Worm (Caenorhabditis elegans) whole organism, mixed stage, embryonic: ENCODE data around the gene str-134.

ENCODE experiments used
- M03D4.4 ChIP-seq: sonication (generic microtip); optimal IDR thresholded peaks from 2 replicates; lab custom pipeline; 2017; ENCODE audit warnings: mild to moderate bottlenecking, missing genetic modification characterization, missing compliant biosample characterization
- bed-3 ChIP-seq: fragments of 200-800 bp; sonication (Bioruptor generic); optimal IDR thresholded peaks from 3 replicates; lab custom pipeline; 2018; ENCODE audit warnings: mild to moderate bottlenecking, missing genetic modification characterization, moderate library complexity, missing compliant biosample characterization
- ceh-39 ChIP-seq: fragments of 150-350 bp; optimal IDR thresholded peaks from 2 replicates; lab custom pipeline; 2014; ENCODE audit warnings: missing biosample characterization, missing genetic modification characterization
- ceh-43 ChIP-seq: fragments of 200-800 bp; sonication (Bioruptor generic); optimal IDR thresholded peaks from 2 replicates; lab custom pipeline; 2018; ENCODE audit warnings: mild to moderate bottlenecking, missing genetic modification characterization, moderate library complexity, missing compliant biosample characterization
- cnd-1 ChIP-seq: fragments of 200-800 bp; sonication (Bioruptor generic); optimal IDR thresholded peaks from 2 replicates; lab custom pipeline; 2018; ENCODE audit warnings: mild to moderate bottlenecking, missing genetic modification characterization, missing compliant biosample characterization
- drap-1 ChIP-seq: fragments of 200-800 bp; sonication (Bioruptor generic); optimal IDR thresholded peaks from 3 replicates; lab custom pipeline; 2018; ENCODE audit warnings: mild to moderate bottlenecking, missing genetic modification characterization, missing compliant biosample characterization
- elt-1 ChIP-seq: sonication (generic microtip); optimal IDR thresholded peaks from 2 replicates; lab custom pipeline; 2017; ENCODE audit warnings: missing genetic modification characterization, mild to moderate bottlenecking, missing compliant biosample characterization, antibody characterized with exemption, moderate library complexity, borderline replicate concordance; ENCODE audit not compliant: insufficient read depth
- elt-3 ChIP-seq: fragments of 150-350 bp; optimal IDR thresholded peaks from 2 replicates; lab custom pipeline; 2014; ENCODE audit warnings: missing biosample characterization, missing genetic modification characterization
- flh-1 ChIP-seq: fragments of 200-800 bp; sonication (Bioruptor generic); optimal IDR thresholded peaks from 2 replicates; lab custom pipeline; 2018; ENCODE audit warnings: mild to moderate bottlenecking, missing genetic modification characterization, moderate library complexity, missing compliant biosample characterization
- ham-2 ChIP-seq: fragments of 200-800 bp; sonication (Bioruptor generic); optimal IDR thresholded peaks from 2 replicates; lab custom pipeline; 2018; ENCODE audit warnings: mild to moderate bottlenecking, missing genetic modification characterization, missing compliant biosample characterization
- hlh-1 ChIP-seq: fragments of 150-350 bp; optimal IDR thresholded peaks from 2 replicates; lab custom pipeline; 2014; ENCODE audit warnings: missing biosample characterization, missing genetic modification reagents, missing genetic modification characterization
- lin-13 ChIP-seq: fragments of 150-350 bp; optimal IDR thresholded peaks from 2 replicates; lab custom pipeline; 2014; ENCODE audit warnings: missing biosample characterization, missing genetic modification characterization
- lin-32 ChIP-seq: fragments of 200-800 bp; sonication (Bioruptor generic); optimal IDR thresholded peaks from 2 replicates; lab custom pipeline; 2018; ENCODE audit warnings: mild to moderate bottlenecking, missing genetic modification characterization, missing compliant biosample characterization
- lsy-2 ChIP-seq: fragments of 150-350 bp; optimal IDR thresholded peaks from 2 replicates; lab custom pipeline; 2014; ENCODE audit warnings: missing biosample characterization, missing genetic modification characterization
- mab-5 ChIP-seq: fragments of 150-350 bp; optimal IDR thresholded peaks from 2 replicates; lab custom pipeline; 2014; ENCODE audit warnings: missing biosample characterization, missing genetic modification characterization
- mep-1 ChIP-seq: fragments of 150-350 bp; optimal IDR thresholded peaks from 2 replicates; lab custom pipeline; 2017; ENCODE audit warnings: missing biosample characterization, missing genetic modification reagents, missing genetic modification characterization, inconsistent platforms
- mls-2 ChIP-seq: sonication (generic microtip); optimal IDR thresholded peaks from 2 replicates; lab custom pipeline; 2016; ENCODE audit warnings: mild to moderate bottlenecking, missing genetic modification characterization, moderate library complexity, missing compliant biosample characterization
- nhr-12 ChIP-seq: fragments of 150-350 bp; optimal IDR thresholded peaks from 2 replicates; lab custom pipeline; 2014; ENCODE audit warnings: missing biosample characterization, missing genetic modification characterization
- nhr-2 ChIP-seq: fragments of 150-350 bp; optimal IDR thresholded peaks from 2 replicates; lab custom pipeline; 2014; ENCODE audit warnings: missing biosample characterization, missing genetic modification characterization
- nhr-28 ChIP-seq: fragments of 150-350 bp; optimal IDR thresholded peaks from 2 replicates; lab custom pipeline; 2014; ENCODE audit warnings: missing biosample characterization, missing genetic modification characterization
- nhr-76 ChIP-seq: sonication (generic microtip); optimal IDR thresholded peaks from 2 replicates; lab custom pipeline; 2017; ENCODE audit warnings: missing biosample characterization, missing genetic modification characterization
- pha-4 ChIP-seq: fragments of 150-350 bp; optimal IDR thresholded peaks from 2 replicates; lab custom pipeline; 2018; ENCODE audit warnings: missing biosample characterization, missing genetic modification reagents, missing genetic modification characterization
- snpc-4 ChIP-seq: fragments of 150-350 bp; optimal IDR thresholded peaks from 2 replicates; lab custom pipeline; 2014; ENCODE audit warnings: missing biosample characterization, missing genetic modification characterization
- sptf-1 ChIP-seq: sonication (generic microtip); optimal IDR thresholded peaks from 2 replicates; lab custom pipeline; 2017; ENCODE audit warnings: mild to moderate bottlenecking, missing genetic modification characterization, moderate library complexity, missing compliant biosample characterization
- tbx-8 ChIP-seq: fragments of 200-800 bp; sonication (Bioruptor generic); optimal IDR thresholded peaks from 2 replicates; lab custom pipeline; 2018; ENCODE audit warnings: mild to moderate bottlenecking, missing genetic modification characterization, moderate library complexity, missing compliant biosample characterization
- unc-120 ChIP-seq: sonication (generic microtip); optimal IDR thresholded peaks from 2 replicates; lab custom pipeline; 2017; ENCODE audit warnings: missing genetic modification characterization, missing compliant biosample characterization; ENCODE audit not compliant: poor library complexity, severe bottlenecking
- unc-39 ChIP-seq: fragments of 150-350 bp; optimal IDR thresholded peaks from 2 replicates; lab custom pipeline; 2014; ENCODE audit warnings: missing biosample characterization, missing genetic modification characterization
- unc-62 ChIP-seq: fragments of 150-350 bp; optimal IDR thresholded peaks from 2 replicates; lab custom pipeline; 2014; ENCODE audit warnings: missing biosample characterization, missing genetic modification reagents, missing genetic modification characterization
- zip-8 ChIP-seq: fragments of 150-350 bp; optimal IDR thresholded peaks from 2 replicates; lab custom pipeline; 2014; ENCODE audit warnings: missing biosample characterization, missing genetic modification characterization
- ztf-11 ChIP-seq: fragments of 150-350 bp; optimal IDR thresholded peaks from 2 replicates; lab custom pipeline; 2014; ENCODE audit warnings: missing biosample characterization, missing genetic modification characterization

The str-134 gene

DNA sequence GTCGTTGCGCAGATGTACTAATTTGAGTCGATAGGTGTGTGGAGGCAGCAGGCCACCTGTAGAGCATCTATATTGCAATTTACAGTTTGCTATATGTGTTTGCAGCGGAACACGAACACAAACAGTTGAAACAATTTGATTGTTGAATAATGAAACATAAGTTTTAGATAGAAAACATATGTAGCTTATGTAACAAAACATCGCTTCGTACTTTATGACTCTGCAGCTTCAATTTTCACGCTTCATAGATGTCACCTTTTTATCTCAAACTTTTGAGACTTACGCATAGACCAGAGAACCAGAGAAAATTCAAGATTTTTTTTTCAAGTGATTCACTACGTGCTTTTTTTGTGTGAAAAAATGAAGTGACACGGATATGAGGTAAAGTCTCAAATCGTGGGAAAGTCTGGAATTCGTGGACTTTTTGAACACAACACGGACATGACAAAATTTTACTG, 19.5 kb upstream of the str-134 start, which contains the start of gene fbxb-72:
Gene fbxb-72, minus strand, starts transcription at position 58 of the 458 bp plus-strand sequence.
- TF ChIP-seq hlh-1 (tag; lab: Kevin White, UChicago) = peak; percentile 9
- TF ChIP-seq sptf-1 = peak; percentile 18
- TF ChIP-seq ceh-39 (tag; lab: Kevin White, UChicago) = peak; percentile 44
- TF ChIP-seq bed-3 = no peak

DNA sequence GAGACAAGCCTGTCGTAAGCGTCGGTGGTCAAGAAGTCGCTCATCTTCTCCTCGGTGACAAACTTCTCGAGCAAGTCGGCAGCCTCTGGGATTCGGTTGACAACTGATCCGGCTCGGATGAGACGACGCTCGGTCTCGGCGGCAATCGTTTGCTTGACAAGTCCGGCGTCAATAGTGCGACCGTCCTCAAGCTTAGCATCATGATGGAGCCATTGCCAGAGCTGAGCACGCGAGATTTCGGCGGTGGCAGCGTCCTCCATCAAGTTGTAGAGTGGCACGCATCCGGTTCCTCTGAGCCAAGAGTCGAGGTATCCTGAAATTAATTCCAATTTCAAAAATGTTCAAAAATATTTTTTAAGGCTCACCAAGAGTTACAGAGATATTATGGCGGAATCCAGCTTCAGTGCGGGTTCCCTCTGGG, 19.0 kb upstream of the str-134 start:
- TF ChIP-seq cnd-1 (tag; lab: Kevin White, UChicago) (no peak), hlh-1 (tag; lab: Kevin White, UChicago) (no peak), ceh-39 (tag; lab: Kevin White, UChicago) (no peak), nhr-2 (tag; lab: Kevin White, UChicago) (no peak), mab-5 (tag; lab: Kevin White, UChicago) (no peak), nhr-76 (tag; lab: Kevin White, UChicago) (no peak), zip-8 (tag; lab: Kevin White, UChicago) (no peak), M03D4.4 (tag; lab: Kevin White, UChicago) (no peak), pha-4 (no peak), mep-1 (no peak), ham-2 (GFP tag; lab: Kevin White, UChicago) (no peak), elt-1 (no peak), nhr-28 (tag; lab: Kevin White, UChicago) (no peak), unc-62 (GFP tag; lab: Kevin White, UChicago) (no peak), unc-39 (tag; lab: Kevin White, UChicago) (no peak), sptf-1 (no peak), bed-3 (no peak), ceh-43 (GFP tag; lab: Kevin White, UChicago) (no peak), nhr-12 (tag; lab: Kevin White, UChicago) (no peak)

DNA sequence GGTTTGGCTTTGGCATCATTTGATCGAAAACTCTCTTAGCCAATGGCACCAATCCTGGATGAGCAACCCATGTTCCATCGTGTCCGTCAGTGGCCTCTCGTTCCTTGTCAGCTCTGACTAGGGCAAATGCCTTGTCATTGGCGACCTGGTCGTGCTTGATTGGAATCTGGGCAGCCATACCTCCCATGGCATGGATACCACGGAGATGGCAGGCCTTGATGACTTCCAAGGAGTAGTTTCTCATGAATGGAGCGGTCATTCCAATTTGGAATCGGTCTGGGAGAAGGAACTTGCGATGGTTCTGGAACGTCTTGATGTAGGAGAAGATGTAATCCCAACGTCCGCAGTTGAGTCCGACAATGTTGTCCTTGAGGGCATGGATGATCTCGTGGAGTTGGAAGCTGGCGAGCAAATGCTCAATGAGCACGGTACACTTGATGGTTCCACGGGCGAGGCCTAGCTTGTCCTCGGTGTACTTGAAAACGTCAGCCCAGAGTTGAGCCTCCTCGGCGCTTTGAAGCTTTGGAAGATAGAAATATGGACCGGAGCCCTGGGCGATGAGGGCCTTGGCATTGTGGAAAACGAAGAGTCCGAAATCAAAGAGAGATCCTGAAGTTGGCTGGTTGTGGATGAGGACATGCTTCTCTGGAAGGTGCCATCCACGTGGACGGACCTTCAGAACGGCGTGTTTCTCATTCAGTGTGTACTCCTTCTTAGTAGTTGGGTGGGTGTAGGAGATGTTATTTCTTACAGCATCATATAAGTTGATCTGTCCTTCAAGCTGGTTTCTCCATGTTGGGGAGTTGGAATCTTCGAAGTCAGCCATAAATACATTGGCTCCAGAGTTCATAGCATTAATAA, 18.3 kb upstream of the str-134 start:
- TF ChIP-seq lin-32 (GFP tag; lab: Kevin White, UChicago) = no peak
- no peak for TF ChIP-seq bed-3
- TF ChIP-seq elt-3 (tag; lab: Kevin White, UChicago) = no peak

DNA sequence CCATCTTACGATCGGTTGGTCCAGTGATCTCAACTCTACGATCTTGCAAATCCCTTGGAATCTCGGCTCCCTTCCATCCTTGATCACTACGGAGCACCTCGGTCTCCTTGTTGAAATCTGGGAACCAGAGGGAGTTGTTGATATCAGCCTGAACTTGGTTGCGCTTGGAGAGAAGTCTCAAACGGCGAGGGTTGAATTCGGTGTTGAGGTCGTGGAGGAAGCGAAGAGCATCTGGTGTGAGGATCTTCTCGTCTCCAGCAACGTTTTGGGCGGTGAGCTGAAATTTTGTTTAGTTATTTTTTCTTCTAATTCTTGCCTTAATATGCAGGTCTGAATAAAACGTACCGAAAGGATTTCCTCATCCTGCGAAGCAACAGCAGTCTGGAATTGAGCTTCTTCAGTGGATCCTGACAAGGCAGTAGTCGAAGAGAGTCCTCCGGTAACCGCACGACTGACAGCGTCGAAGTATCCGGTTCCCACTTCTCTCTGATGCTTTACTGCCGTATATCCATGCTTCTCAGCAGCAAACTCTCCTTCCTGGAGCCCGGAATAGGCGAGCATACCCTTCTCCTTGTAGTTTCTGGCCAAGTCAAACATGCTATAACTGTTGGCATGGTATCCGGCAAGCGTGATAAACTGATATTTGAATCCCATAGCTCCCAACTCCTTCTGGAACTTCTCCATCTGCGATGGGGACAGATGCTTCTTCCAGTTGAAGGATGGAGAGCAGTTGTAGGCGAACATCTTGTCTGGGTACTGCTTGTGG, 17.5 kb upstream of the str-134 start:
- no peak for TF ChIP-seq hlh-1 (tag; lab: Kevin White, UChicago)
- no peak for TF ChIP-seq lin-32 (GFP tag; lab: Kevin White, UChicago)
- TF ChIP-seq mep-1 = no peak
- no peak for TF ChIP-seq flh-1 (GFP tag; lab: Kevin White, UChicago)
- no peak for TF ChIP-seq unc-62 (GFP tag; lab: Kevin White, UChicago)
- no peak for TF ChIP-seq lsy-2 (tag; lab: Kevin White, UChicago)
- no peak for TF ChIP-seq elt-3 (tag; lab: Kevin White, UChicago)
- no peak for TF ChIP-seq nhr-12 (tag; lab: Kevin White, UChicago)
- TF ChIP-seq snpc-4 = no peak
- TF ChIP-seq mab-5 (tag; lab: Kevin White, UChicago) = no peak
- TF ChIP-seq unc-120 (tag; lab: Kevin White, UChicago) = no peak
- TF ChIP-seq mls-2 (tag; lab: Kevin White, UChicago) = no peak
- no peak for TF ChIP-seq drap-1
- no peak for TF ChIP-seq pha-4
- no peak for TF ChIP-seq nhr-28 (tag; lab: Kevin White, UChicago)
- TF ChIP-seq lin-13 (tag; lab: Kevin White, UChicago) = no peak
- TF ChIP-seq bed-3 = no peak
- TF ChIP-seq tbx-8 (GFP tag; lab: Kevin White, UChicago) = no peak
- TF ChIP-seq nhr-2 (tag; lab: Kevin White, UChicago) = no peak
- no peak for TF ChIP-seq ztf-11 (tag; lab: Kevin White, UChicago)
